Fruit fly (Drosophila melanogaster) Kc167 (cell line): ENCODE data around the gene ebd1.

ENCODE experiments used
- Myc ChIP-seq: fragments of >200 bp; optimal IDR thresholded peaks from 2 replicates; lab custom pipeline; 2017; ENCODE audit warnings: missing external identifiers
- psq ChIP-seq: fragments of >200 bp; optimal IDR thresholded peaks from 2 replicates; lab custom pipeline; 2017; ENCODE audit warnings: missing external identifiers

- TF ChIP-seq psq (lab: Kevin White, UChicago) (no peak), Myc (no peak)
Observed at dm6 chr3L:663880-664279, 21.5 kb downstream of the ebd1 start.
